Worm (Caenorhabditis elegans) whole organism, dauer: ENCODE results near the gene arrd-11.

Experiments
- unc-62 ChIP-seq: sonication (generic microtip); optimal IDR thresholded peaks from 2 replicates; lab custom pipeline; 2017; ENCODE audit warnings: missing biosample characterization, missing genetic modification reagents, missing genetic modification characterization

Gene arrd-11

DNA sequence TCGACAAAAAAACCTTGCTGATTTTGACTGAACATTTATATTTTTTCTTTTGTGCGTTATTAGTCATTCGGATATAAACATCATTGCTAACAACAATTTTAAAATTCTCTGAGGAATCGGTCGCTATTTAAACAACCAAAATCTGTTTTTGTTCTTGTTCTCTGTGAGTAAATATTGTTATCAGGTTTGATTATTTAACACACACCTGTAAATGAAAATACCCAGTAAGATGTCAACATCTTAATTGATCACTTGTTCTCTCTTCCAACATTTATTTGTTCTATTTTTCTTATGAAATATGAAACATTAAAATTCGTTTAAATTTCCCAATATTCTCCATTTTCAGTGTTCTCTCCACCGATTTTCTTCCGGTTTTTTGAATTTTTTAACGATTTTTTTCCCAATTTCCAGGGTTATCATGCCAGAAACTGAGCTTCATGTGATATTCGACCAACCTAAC is at the start of gene arrd-11:
Gene arrd-11 (plus strand): TSS at position 410 of the 460 bp plus-strand sequence.
- no peak for TF ChIP-seq unc-62 (GFP tag; lab: Kevin White, UChicago)

DNA sequence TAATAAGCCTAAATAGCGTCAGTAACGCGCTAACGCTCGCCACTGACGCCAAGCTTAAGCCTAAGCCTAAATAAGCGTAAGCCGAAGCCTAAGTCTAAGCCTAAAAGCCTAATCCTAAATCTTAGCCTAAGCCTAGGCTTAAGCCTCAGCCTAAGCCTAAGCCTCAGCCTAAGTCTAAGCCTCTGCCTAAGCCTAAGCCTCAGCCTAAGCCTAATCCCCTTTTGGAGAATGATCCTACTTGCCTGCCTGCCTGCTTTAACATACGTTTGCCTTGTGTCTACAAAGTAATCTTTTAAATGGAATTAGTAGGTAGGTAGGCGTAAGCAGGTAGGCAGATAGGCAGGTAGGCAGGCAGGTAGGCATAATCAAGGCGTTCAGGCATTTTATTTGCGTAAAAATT is 47.9 kb upstream of the arrd-11 start:
- no peak for TF ChIP-seq unc-62 (GFP tag; lab: Kevin White, UChicago)

DNA sequence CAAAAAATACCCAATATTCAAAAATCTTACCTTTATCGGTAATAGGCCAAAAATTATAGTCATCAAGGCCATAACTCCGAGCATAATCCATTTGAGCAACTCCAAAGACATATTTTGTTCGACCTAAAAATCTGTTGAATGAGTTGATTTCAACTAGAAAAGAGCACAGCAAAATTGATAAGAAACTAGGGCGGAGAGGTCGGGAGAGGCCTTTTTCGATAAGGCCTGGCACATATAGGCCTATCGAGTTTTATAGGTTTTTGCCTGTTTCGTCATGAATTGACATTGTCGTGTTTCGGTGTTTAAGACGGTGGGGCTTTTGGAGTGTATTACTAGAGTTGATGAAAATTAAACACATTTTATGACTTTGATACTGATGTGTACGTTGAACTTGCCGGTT is 47.5 kb upstream of the arrd-11 start, which contains the start of gene zipt-2.3:
Gene zipt-2.3 (minus strand): TSS at position 147 of the 400 bp plus-strand sequence.
- TF ChIP-seq unc-62 (GFP tag; lab: Kevin White, UChicago) = no peak

DNA sequence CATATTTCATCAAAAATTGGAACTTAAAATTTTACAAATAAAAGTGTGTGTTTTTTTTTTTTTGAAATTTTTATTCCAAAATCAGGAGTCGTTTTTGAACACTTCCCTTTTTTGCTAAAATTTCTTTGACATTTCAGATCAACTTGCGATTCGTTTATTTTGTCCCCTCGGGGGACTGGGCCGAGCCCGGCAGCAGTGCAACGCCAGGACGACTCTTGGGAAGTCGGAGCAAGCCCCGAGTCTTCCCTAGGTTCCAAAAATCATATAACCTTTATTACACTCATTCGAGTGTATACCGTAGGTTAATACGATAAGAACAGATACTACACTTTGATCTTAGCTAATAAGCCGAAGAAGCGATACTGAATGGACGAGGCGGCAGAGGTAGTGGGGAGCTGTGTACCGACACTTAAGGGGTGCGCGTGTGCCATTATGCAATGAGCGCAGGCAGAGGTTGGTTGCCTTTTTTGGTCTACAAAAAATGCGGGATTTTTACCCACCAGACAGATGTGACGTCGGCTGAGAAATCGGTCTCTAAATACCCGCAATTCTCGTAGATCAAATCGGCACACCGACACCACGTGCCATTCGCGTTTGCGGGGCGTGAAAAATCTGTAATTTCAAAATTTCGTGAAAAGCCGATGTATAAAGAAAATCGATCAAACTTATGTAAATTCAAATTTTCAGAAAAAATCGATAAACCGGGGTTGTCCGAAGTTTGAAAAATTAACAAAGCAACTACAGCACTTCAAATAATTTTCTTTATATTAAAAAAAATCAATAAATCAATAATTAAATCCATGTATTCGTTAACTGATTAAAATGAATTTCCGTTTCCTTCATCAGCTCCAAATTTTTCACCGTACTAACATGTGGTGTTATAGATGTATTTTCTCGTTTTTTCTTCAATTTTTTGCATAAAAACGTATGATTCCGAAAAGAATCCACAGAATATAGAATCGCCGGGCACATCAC is 45.5 kb upstream of the arrd-11 start:
- no peak for TF ChIP-seq unc-62 (GFP tag; lab: Kevin White, UChicago)

DNA sequence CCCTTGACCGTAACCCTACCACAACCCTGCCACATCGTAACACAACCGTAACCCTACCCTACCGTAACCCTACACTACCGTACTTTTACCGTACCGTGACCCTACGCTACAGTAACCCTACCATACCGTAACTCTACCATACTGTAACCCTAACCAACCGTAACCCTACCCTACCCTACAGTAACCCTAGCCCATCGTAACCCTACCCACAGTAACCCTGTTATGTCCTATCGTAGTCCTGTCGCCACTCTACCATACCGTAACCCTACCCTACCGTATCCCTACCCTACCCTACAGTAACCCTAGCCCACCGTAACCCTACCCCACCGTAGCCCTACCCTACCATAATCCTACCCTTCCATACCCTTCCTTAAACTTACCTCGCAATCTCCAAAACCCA is 42.6 kb upstream of the arrd-11 start:
- TF ChIP-seq unc-62 (GFP tag; lab: Kevin White, UChicago) = no peak

DNA sequence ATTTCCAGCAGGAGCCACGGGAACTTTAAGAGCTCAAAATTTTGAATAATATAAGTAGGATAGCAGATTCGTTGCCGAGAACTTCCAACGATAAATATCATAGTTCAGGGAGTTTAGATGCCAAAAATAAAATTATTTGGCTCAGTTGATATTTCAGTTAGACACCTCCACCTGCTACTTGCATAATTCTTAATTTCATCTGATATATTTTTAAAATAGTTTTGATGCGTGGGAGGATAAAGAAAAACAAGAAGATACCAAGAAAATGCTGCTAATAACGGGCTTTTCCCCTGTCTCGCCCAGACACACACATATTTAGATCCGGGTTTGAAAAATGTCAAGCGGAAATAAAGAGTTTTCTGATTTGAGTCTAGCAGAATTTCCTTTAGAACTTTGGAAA is 42.0 kb upstream of the arrd-11 start, which contains the start of gene sre-46:
Gene sre-46 (minus strand): TSS at position 101 of the 400 bp plus-strand sequence.
- no peak for TF ChIP-seq unc-62 (GFP tag; lab: Kevin White, UChicago)

DNA sequence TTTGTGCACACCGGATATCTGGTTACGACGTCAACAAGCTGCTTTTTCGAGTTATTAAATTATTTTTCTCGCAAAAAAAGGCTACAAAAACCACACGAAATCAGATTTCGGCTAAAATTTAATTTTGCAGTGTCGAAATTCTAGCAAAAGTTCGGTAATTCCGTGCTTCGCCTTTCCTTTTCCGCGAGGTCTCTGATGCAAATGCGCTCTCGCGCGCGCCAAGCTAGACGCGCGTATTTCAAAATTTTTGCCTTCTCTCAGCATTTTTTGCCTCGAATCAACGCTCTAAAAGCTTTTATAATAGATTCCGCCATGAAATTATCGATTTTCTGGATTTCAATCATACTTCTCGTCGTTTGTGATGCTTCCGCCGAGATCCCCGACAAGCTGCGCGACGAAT is 40.5 kb upstream of the arrd-11 start, which contains the start of gene Y54G9A.5:
Gene Y54G9A.5 (plus strand): TSS at position 245 of the 400 bp plus-strand sequence.
- no peak for TF ChIP-seq unc-62 (GFP tag; lab: Kevin White, UChicago)

DNA sequence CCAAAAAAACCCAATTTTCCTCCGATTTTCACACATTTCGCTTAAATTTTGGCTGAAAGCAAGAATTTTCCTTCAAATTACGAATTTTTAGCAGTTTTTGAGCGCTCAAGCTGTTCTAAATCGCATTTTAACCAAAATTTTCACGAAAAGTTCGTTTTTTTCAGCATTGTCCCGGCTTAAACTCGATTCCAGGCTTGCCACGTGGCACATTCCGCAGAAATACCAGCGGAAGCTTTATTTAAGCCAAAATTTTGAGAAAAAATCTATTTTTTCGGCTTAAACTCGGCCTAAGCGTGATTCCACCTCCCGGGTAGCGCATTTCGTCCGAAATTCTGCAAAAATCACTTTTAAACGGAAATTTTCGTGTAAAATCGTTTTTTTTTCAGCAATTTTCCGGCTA is 39.5 kb upstream of the arrd-11 start:
- TF ChIP-seq unc-62 (GFP tag; lab: Kevin White, UChicago) = no peak

DNA sequence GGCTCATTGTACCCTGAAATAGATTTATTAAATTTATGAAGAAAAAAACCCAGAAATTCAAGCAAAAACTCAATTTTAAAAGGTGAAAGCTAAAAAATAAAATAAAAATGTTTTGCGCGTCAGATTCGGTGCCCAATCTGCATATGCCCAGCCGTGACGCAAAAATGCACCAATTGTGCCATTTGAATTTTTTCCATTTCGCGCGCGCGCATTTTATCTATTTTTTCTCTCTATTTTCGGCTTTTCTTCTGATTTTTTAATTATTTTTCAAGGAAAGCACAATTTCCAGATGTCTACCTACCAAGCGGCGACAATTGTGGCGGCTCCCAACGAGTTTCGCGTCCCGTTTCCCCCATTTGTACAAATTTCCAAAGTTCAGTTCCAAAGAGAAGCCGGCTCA is 37.4 kb upstream of the arrd-11 start, which contains the start of the genes Y54G9A.7 and bub-3:
Gene Y54G9A.7 (minus strand): TSS at position 7 of the 400 bp plus-strand sequence.
Gene bub-3 (plus strand): TSS at position 270 of the 400 bp plus-strand sequence.
- no peak for TF ChIP-seq unc-62 (GFP tag; lab: Kevin White, UChicago)

DNA sequence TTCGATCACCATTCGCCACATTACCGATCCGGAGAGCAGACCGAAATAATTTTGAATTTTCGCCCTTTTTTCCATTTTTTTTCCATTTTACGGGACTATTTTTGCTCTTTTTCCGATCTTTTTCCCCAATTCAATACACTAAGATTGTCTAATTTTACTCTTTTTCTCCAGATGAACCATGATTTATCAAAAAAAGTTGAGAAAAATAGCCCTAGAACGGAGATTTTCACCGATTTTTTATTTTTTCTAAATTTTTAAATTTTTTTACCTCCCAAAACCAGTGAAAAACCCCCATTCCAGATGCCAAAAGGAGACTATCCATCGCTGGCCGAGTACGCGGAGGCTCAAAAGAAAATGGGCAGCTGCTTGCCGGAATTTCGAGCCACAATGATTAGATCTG is 33.8 kb upstream of the arrd-11 start, which contains the start of gene Y54G9A.9:
Gene Y54G9A.9 (plus strand): TSS at position 301 of the 400 bp plus-strand sequence.
- no peak for TF ChIP-seq unc-62 (GFP tag; lab: Kevin White, UChicago)

DNA sequence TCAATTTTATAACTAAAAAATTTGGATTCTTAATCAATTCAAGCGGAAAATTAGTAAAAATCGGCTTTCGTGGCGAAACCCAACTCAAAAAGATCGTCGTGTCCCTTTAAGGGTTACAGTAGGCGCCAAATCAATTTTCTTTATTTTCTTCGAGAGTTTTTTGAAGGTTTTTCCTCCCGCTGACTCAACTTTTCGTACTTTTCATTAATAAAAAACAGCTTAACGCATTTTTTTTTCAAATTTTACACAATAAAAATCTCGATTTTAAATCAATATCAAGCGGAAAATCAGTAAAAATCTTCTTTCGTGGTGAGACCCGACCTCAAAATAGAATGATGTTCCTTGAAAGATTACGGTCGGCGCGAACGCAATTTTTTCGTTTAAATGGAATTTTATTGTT is 31.1 kb upstream of the arrd-11 start:
- no peak for TF ChIP-seq unc-62 (GFP tag; lab: Kevin White, UChicago)

DNA sequence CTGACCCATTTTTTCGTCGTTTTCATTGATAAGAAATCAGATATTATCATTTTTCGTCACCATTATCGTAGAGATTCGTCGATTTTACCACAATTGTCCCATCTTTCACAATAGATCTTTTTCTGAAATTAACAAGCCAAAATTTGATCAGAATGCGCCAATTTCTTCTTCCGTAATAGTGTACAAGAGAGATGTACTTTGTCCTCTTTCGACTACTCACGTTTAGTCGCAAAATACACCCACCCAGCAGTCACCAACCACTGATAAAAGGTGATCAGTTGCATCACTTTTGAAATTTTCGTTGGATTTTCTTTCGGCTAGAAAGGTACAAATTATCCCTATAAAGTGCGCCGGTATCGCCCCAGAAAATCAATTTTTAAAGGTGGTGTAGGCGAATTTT is 30.6 kb upstream of the arrd-11 start:
- TF ChIP-seq unc-62 (GFP tag; lab: Kevin White, UChicago) = no peak

DNA sequence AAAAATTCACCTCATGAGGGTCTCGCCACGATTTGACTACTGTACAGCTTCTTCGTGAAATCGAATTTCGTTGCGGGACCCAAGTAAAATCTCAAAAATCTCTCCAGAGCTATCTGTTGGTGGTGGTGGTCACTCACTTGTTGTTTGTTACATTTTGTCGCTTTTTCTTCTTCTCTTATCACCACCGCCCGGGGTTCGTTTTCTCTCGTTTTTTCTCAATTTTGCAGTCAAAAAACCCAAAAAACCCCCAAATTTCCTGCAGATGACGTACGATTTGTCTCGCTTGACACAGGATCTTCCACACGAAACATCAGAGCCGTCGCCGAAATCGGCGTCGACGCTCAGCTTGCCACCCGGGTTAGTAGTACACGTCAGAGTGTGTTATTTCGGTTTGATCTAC is 27.1 kb upstream of the arrd-11 start, which contains the start of gene R06B9.5:
Gene R06B9.5 (plus strand): TSS at position 232 of the 400 bp plus-strand sequence.
- TF ChIP-seq unc-62 (GFP tag; lab: Kevin White, UChicago) = no peak

DNA sequence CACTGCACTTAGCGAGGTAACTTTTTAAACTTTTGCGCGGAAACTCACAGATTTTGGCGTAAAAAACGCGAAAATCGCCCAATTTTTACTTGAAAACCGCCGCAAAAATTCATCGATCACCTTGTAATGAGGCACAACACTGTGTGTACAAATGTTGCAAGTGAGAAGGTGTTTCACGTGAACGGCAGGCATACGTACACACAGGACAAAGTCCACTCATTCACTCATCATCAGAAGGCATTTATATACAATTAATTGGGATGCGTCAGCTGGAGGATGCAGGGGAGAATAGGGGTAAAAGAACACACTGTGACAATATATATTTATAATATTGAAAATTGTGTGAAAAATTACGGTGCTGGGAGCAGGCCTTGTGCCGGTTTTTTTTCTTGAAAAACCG is 26.3 kb upstream of the arrd-11 start:
- TF ChIP-seq unc-62 (GFP tag; lab: Kevin White, UChicago) = no peak

DNA sequence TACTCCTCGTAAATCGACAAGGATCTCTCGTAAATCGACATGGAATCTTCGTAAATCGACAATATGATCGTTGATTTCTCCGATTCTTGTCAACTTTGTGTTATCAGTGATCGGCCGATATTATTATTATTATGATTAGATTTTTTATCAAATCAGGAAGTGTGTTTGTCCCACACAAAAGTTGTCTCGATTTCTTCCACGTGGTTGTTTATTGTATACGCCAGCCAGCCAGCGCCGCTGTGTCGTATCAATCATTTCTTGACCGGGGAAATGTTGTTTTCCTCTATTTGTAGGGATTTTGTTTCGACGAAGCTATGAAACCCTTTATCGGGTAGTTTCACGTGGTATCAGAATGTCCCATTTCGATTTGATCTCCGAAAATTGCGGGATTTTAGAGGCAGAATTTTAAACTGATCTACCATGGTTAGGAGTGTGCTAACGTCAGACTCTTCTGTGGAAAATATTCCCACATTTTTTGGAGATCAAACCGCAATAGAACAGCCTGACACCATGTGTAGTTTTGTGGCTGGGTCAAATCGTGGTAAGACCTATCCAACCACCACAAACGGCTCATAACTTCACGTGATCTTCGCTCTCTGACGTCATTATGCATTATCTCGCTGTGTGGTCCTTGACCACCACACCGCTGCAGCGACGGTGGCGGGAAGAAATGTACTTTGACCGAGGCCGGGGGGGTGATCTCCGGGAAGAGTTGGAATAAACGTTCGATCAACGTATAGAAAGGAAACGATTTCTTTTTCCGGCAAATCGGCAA is 25.3 kb upstream of the arrd-11 start:
- no peak for TF ChIP-seq unc-62 (GFP tag; lab: Kevin White, UChicago)
